Worm (Caenorhabditis elegans): ENCODE data around the gene K10H10.4.

The K10H10.4 gene

ce11 chrII:14489407-14489806 lies 10.8 kb upstream of the K10H10.4 start, which contains the start of gene vnut-1:
TSS of gene vnut-1 (plus strand) at chrII:14489802.
- TF ChIP-seq sea-1 (GFP tag; conservative IDR thresholded peaks at IDR 0.05) (no peak), tra-4 (tag; optimal IDR thresholded peaks at IDR 0.05) (no peak), scrt-1 (GFP tag; IDR thresholded peaks at IDR 0.05) (no peak), aly-1 (tag; optimal IDR thresholded peaks at IDR 0.05) (no peak), hmg-4 (GFP tag; optimal IDR thresholded peaks at IDR 0.05) (no peak), ceh-36 (tag; optimal IDR thresholded peaks at IDR 0.05) (no peak), tbx-11 (GFP tag; IDR thresholded peaks at IDR 0.05) (no peak), flt-1 (GFP tag; IDR thresholded peaks at IDR 0.05) (no peak), ceh-13 (GFP tag; optimal IDR thresholded peaks at IDR 0.05) (no peak), hnd-1 (tag; optimal IDR thresholded peaks at IDR 0.05) (no peak), hmbx-1 (tag; optimal IDR thresholded peaks at IDR 0.05) (no peak), pes-1 (GFP tag; IDR thresholded peaks at IDR 0.05) (no peak), B0310.2 (tag; optimal IDR thresholded peaks at IDR 0.05) (no peak)

ce11 chrII:14492592-14493196 lies 7.5 kb upstream of the K10H10.4 start:
- TF ChIP-seq pes-1 (GFP tag; IDR thresholded peaks at IDR 0.05) (no peak), B0310.2 (tag; optimal IDR thresholded peaks at IDR 0.05) (no peak), F13C5.2 (tag; optimal IDR thresholded peaks at IDR 0.05) (no peak)

ce11 chrII:14494014-14494413 lies 6.2 kb upstream of the K10H10.4 start:
- TF ChIP-seq aly-1 (tag; optimal IDR thresholded peaks at IDR 0.05) (no peak), tbx-37 (GFP tag; conservative IDR thresholded peaks at IDR 0.05) (no peak), flt-1 (GFP tag; IDR thresholded peaks at IDR 0.05) (no peak), ceh-13 (GFP tag; optimal IDR thresholded peaks at IDR 0.05) (no peak), scrt-1 (GFP tag; IDR thresholded peaks at IDR 0.05) (no peak), hmg-4 (GFP tag; optimal IDR thresholded peaks at IDR 0.05) (no peak), sea-1 (GFP tag; conservative IDR thresholded peaks at IDR 0.05) (no peak), hmbx-1 (tag; optimal IDR thresholded peaks at IDR 0.05) (no peak), tra-4 (tag; optimal IDR thresholded peaks at IDR 0.05) (no peak), ceh-36 (tag; optimal IDR thresholded peaks at IDR 0.05) (no peak), ets-7 (tag; optimal IDR thresholded peaks at IDR 0.05) (no peak), F13C5.2 (tag; optimal IDR thresholded peaks at IDR 0.05) (no peak)

ce11 chrII:14494414-14494463 lies 6.0 kb upstream of the K10H10.4 start, which contains the start of gene cysl-2:
TSS of gene cysl-2 (minus strand) at chrII:14494451.
- TF ChIP-seq tbx-11 (GFP tag; IDR thresholded peaks at IDR 0.05) (no peak), ets-7 (tag; optimal IDR thresholded peaks at IDR 0.05) (no peak), ceh-13 (GFP tag; optimal IDR thresholded peaks at IDR 0.05) (no peak), hnd-1 (tag; optimal IDR thresholded peaks at IDR 0.05) (no peak), ceh-36 (tag; optimal IDR thresholded peaks at IDR 0.05) (no peak), hmg-4 (GFP tag; optimal IDR thresholded peaks at IDR 0.05) (no peak), ama-1 (optimal IDR thresholded peaks at IDR 0.05) (no peak), F13C5.2 (tag; optimal IDR thresholded peaks at IDR 0.05) (no peak), aly-1 (tag; optimal IDR thresholded peaks at IDR 0.05) (no peak), scrt-1 (GFP tag; IDR thresholded peaks at IDR 0.05) (no peak), tra-4 (tag; optimal IDR thresholded peaks at IDR 0.05) (no peak), B0310.2 (tag; optimal IDR thresholded peaks at IDR 0.05) (no peak), hmbx-1 (tag; optimal IDR thresholded peaks at IDR 0.05) (no peak), sea-1 (GFP tag; conservative IDR thresholded peaks at IDR 0.05) (no peak), flt-1 (GFP tag; IDR thresholded peaks at IDR 0.05) (no peak), pes-1 (GFP tag; IDR thresholded peaks at IDR 0.05) (no peak), tbx-37 (GFP tag; conservative IDR thresholded peaks at IDR 0.05) (no peak)

ce11 chrII:14494464-14494863 lies 5.8 kb upstream of the K10H10.4 start:
- TF ChIP-seq scrt-1 (GFP tag; IDR thresholded peaks at IDR 0.05) (no peak), aly-1 (tag; optimal IDR thresholded peaks at IDR 0.05) (no peak), tra-4 (tag; optimal IDR thresholded peaks at IDR 0.05) (no peak), flt-1 (GFP tag; IDR thresholded peaks at IDR 0.05) (no peak), hmg-4 (GFP tag; optimal IDR thresholded peaks at IDR 0.05) (no peak), ets-7 (tag; optimal IDR thresholded peaks at IDR 0.05) (no peak), sea-1 (GFP tag; conservative IDR thresholded peaks at IDR 0.05) (no peak), ceh-13 (GFP tag; optimal IDR thresholded peaks at IDR 0.05) (no peak), ama-1 (optimal IDR thresholded peaks at IDR 0.05) (no peak), F13C5.2 (tag; optimal IDR thresholded peaks at IDR 0.05) (no peak), hnd-1 (tag; optimal IDR thresholded peaks at IDR 0.05) (no peak), hmbx-1 (tag; optimal IDR thresholded peaks at IDR 0.05) (no peak), pes-1 (GFP tag; IDR thresholded peaks at IDR 0.05) (no peak), B0310.2 (tag; optimal IDR thresholded peaks at IDR 0.05) (no peak), tbx-11 (GFP tag; IDR thresholded peaks at IDR 0.05) (no peak), ceh-36 (tag; optimal IDR thresholded peaks at IDR 0.05) (no peak), tbx-37 (GFP tag; conservative IDR thresholded peaks at IDR 0.05) (no peak)

- TF ChIP-seq ceh-36 (tag; optimal IDR thresholded peaks at IDR 0.05), result no peak
- no peak for TF ChIP-seq tbx-11 (GFP tag; IDR thresholded peaks at IDR 0.05)
- no peak for TF ChIP-seq pes-1 (GFP tag; IDR thresholded peaks at IDR 0.05)
These were observed 4.9 kb upstream of the K10H10.4 start for ce11 chrII:14495341-14495740.

ce11 chrII:14496809-14497208 lies 3.4 kb upstream of the K10H10.4 start:
- TF ChIP-seq tbx-37 (GFP tag; conservative IDR thresholded peaks at IDR 0.05) (peak; percentile 48; the same call in 1 of the 2 replicates), pes-1 (GFP tag; IDR thresholded peaks at IDR 0.05) (peak; percentile 93), hmg-4 (GFP tag; optimal IDR thresholded peaks at IDR 0.05) (peak; percentile 98), flt-1 (GFP tag; IDR thresholded peaks at IDR 0.05) (peak; percentile 91), B0310.2 (tag; optimal IDR thresholded peaks at IDR 0.05) (peak; percentile 84), ama-1 (optimal IDR thresholded peaks at IDR 0.05) (no peak), F13C5.2 (tag; optimal IDR thresholded peaks at IDR 0.05) (peak; percentile 90), ceh-36 (tag; optimal IDR thresholded peaks at IDR 0.05) (peak; percentile 93), aly-1 (tag; optimal IDR thresholded peaks at IDR 0.05) (peak; percentile 97), tbx-11 (GFP tag; IDR thresholded peaks at IDR 0.05) (peak; percentile 90), ceh-13 (GFP tag; optimal IDR thresholded peaks at IDR 0.05) (peak; percentile 89), tra-4 (tag; optimal IDR thresholded peaks at IDR 0.05) (peak; percentile 86), ets-7 (tag; optimal IDR thresholded peaks at IDR 0.05) (peak; percentile 80), hmbx-1 (tag; optimal IDR thresholded peaks at IDR 0.05) (peak; percentile 87), hnd-1 (tag; optimal IDR thresholded peaks at IDR 0.05) (peak; percentile 95), sea-1 (GFP tag; conservative IDR thresholded peaks at IDR 0.05) (peak; percentile 92), scrt-1 (GFP tag; IDR thresholded peaks at IDR 0.05) (peak; percentile 91)

ce11 chrII:14497848-14498247 lies 2.4 kb upstream of the K10H10.4 start, which contains the start of gene dhs-8:
TSS of gene dhs-8 (plus strand) at chrII:14498026.
- TF ChIP-seq sea-1 (GFP tag; conservative IDR thresholded peaks at IDR 0.05) (no peak), F13C5.2 (tag; optimal IDR thresholded peaks at IDR 0.05) (no peak), scrt-1 (GFP tag; IDR thresholded peaks at IDR 0.05) (no peak), flt-1 (GFP tag; IDR thresholded peaks at IDR 0.05) (no peak), ets-7 (tag; optimal IDR thresholded peaks at IDR 0.05) (no peak), B0310.2 (tag; optimal IDR thresholded peaks at IDR 0.05) (no peak), ama-1 (optimal IDR thresholded peaks at IDR 0.05) (no peak), tbx-37 (GFP tag; conservative IDR thresholded peaks at IDR 0.05) (no peak)

Measured in whole organism, early embryonic.